Worm (Caenorhabditis elegans) whole organism, L4/young adult: Measurements from ENCODE around the gene stg-2.

ENCODE experiments used
- W03F9.2 ChIP-seq: fragments of 150-350 bp; optimal IDR thresholded peaks from 2 replicates; lab custom pipeline; 2014; ENCODE audit warnings: missing biosample characterization, missing genetic modification characterization
- him-1 ChIP-seq: sonication (generic microtip); optimal IDR thresholded peaks from 2 replicates; lab custom pipeline; 2016; ENCODE audit warnings: missing genotype, missing genetic modification reagents, missing genetic modification characterization, missing compliant biosample characterization

ce11 chrX:8604160-8604559, 39.6 kb downstream of the stg-2 start:
- TF ChIP-seq him-1 (tag; lab: Kevin White, UChicago) (no peak), W03F9.2 (tag; lab: Kevin White, UChicago) (no peak)
